Fruit fly (Drosophila melanogaster): ENCODE data around the gene CG31882.

Gene CG31882

DNA sequence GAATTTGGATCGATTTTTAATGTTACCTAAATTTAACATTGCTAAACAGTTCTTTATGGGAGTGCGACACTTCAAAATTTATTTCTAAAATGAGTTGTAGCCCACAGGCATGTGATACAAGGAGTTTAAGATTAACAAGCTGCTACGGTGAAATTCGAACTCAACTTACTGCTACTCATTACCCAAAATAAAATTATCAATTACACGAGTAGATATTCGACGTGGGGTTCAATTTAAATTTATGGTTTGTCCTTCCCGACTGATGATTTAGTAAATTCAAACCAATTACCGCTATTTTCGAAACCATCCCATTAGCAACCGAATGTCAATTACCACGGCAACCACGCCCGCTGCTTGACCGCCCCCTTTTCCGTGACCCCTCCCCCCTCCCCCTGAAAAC is at the start of gene CG31882:
CG31882 (minus strand) TSS at position 101 of the 400 bp plus-strand sequence.
- no peak for TF ChIP-seq CG17801 (GFP tag; optimal IDR thresholded peaks at IDR 0.05; ENCODE audit: partially characterized antibody)

DNA sequence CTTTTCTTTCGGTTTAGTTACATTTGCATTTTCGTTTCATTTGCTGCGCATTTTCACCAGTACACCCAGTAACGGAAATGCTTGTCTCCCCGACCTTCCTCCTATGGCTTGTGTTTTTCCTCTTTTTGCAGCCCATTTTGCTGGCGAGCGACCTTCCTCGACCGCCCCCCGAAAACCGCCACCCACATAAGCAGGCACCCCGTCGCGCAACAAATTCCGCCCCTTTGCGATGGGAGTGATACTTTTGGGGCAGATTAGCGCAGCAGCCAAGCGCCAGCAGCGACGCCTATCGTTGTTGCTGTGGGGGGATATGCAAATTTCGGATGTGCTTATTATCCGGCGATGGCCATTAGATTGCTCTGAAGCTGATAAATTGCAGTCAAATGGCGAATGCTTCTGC is 48.1 kb upstream of the CG31882 start:
- no peak for TF ChIP-seq CG17801 (GFP tag; optimal IDR thresholded peaks at IDR 0.05; ENCODE audit: partially characterized antibody)

dm6 chr2L:9672246-9672645 is 47.2 kb upstream of the CG31882 start:
- TF ChIP-seq CG17801 (GFP tag; optimal IDR thresholded peaks at IDR 0.05; ENCODE audit: partially characterized antibody): no peak

DNA sequence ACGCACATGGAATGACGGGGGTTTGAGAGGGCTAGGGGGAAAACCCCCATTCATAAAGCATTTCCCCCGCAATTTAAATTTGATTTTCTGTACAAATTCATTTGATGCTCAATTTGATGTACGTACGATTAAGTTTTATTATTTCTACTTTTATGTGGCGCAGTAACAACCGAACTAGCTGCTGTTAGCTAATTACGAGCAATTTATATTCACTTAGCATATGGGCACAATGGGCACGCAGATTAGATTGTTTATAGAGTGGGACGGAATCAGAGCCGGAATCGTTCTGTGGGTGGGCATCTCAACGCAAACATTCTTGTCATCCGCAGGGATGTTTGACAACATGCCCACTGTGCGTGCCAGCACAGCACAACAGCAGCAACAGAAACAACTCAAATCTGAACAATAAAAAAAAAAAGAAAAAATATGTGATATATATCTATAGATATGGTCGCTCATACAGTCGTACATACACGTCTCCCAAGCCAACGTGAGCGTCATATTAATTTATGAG is 45.9 kb upstream of the CG31882 start:
- no peak for TF ChIP-seq CG17801 (GFP tag; optimal IDR thresholded peaks at IDR 0.05; ENCODE audit: partially characterized antibody)

DNA sequence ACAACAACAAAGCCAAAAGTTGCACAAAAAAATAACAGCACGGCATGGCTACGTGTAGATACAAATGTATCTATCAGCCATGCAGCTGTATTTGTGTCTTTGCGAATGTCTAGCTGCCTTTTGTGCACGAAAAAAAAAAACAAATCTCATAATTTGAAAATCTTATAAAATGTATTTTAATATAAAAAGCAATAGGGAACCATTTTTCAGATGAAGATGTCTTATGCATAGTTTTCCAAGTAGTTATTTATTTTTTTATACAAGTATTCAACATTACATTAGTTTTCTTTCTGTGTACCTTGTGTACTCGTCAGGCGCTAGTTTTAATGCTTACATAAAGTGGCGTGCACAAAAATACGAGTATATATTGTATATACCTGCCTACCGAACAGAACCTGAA is 44.3 kb upstream of the CG31882 start:
- no peak for TF ChIP-seq CG17801 (GFP tag; optimal IDR thresholded peaks at IDR 0.05; ENCODE audit: partially characterized antibody)

- no peak for TF ChIP-seq CG17801 (GFP tag; optimal IDR thresholded peaks at IDR 0.05; ENCODE audit: partially characterized antibody)
Measured at dm6 chr2L:9662977-9663376, 37.9 kb upstream of the CG31882 start.

DNA sequence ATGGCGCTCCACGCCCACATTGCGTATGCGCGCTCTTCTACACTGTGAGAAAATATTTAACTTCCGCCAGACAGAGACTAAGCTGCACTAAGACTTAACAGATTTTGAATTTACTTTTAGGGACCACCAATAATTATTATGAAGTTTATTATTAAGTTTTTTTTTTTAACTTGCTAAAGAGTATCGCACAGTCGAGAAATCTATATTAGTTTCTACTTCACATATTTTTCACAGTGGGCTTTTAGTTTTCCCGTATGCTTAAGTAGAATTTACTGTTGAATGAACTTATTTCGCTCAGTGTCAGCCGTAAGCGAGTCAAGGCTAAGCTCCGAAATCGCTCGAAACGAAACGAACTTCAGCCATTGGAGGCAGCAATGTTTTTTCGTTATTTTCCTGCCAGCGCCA is 35.4 kb upstream of the CG31882 start:
- TF ChIP-seq CG17801 (GFP tag; optimal IDR thresholded peaks at IDR 0.05; ENCODE audit: partially characterized antibody): no peak

- no peak for TF ChIP-seq CG17801 (GFP tag; optimal IDR thresholded peaks at IDR 0.05; ENCODE audit: partially characterized antibody)
Measured at dm6 chr2L:9657269-9658191, 32.4 kb upstream of the CG31882 start.

- no peak for TF ChIP-seq CG17801 (GFP tag; optimal IDR thresholded peaks at IDR 0.05; ENCODE audit: partially characterized antibody)
Measured at dm6 chr2L:9656300-9656699, 31.2 kb upstream of the CG31882 start, which contains the start of gene CG33299. Gene CG33299, plus strand, starts transcription at chr2L:9656600.

dm6 chr2L:9633811-9634436 is 8.8 kb upstream of the CG31882 start, which contains the start of gene Apoltp:
Gene Apoltp, plus strand, starts transcription at chr2L:9634179.
- no peak for TF ChIP-seq CG17801 (GFP tag; optimal IDR thresholded peaks at IDR 0.05; ENCODE audit: partially characterized antibody)

dm6 chr2L:9633098-9633497 is 8.0 kb upstream of the CG31882 start:
- TF ChIP-seq CG17801 (GFP tag; optimal IDR thresholded peaks at IDR 0.05; ENCODE audit: partially characterized antibody): no peak

DNA sequence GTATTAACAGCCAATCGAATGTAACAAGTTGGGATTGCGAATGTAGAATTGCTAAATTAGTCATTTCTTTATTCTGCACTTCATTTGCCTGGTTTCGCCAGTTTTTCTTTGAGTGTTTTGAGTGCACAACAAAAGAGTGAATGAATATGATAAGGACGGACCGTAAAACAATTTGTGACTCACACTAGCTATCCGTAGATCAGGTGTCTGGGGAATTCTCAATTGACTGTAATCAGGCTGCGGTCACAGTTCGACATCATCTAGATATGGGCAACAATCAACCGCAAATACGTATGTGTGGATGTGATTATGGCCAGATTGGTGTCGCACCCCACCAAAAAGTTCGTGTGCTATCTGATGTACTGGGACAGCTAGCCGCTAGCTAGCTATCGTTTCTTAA is 5.2 kb downstream of the CG31882 start:
- no peak for TF ChIP-seq CG17801 (GFP tag; optimal IDR thresholded peaks at IDR 0.05; ENCODE audit: partially characterized antibody)

DNA sequence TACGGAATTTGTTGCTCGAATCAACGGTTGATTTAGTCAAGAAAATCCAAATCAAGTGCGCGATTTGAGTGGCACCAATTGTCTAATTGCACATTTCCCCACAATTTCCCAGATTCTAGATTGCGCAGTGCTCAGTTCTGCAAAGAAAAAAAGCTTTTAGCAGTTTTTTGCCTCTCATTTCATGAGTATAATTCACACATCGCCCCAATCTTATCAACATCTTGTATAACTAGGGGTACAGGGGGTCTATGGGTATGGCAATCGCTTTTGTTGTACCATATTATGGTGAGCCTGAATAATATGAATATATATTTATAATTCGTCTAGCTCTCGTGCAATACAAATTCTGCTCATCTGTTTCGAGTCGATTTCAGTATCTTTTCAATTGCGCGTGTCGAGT is 6.2 kb downstream of the CG31882 start:
- TF ChIP-seq CG17801 (GFP tag; optimal IDR thresholded peaks at IDR 0.05; ENCODE audit: partially characterized antibody): no peak

dm6 chr2L:9617908-9618307 is 7.2 kb downstream of the CG31882 start:
- TF ChIP-seq CG17801 (GFP tag; optimal IDR thresholded peaks at IDR 0.05; ENCODE audit: partially characterized antibody): peak; percentile 29

DNA sequence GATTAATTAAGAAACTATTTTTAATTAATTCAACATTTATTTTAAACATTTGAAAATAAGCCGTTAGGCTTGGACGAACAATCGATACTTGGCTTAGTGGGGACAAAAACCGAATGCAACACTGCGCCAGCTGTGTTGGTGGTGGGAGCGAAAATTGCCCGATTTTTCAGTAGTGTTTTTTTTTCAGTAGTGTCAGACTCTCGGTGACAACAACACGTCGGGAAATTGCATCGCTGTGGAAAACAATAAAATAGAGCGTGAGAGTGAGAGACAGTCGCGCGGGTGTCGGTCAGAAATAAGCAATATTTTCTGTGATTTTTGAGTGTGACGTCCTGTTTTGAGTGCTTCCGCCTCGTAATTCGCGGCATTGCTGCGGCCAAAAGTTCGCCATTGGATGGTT is 8.4 kb downstream of the CG31882 start:
- peak; percentile 7 for TF ChIP-seq CG17801 (GFP tag; optimal IDR thresholded peaks at IDR 0.05; ENCODE audit: partially characterized antibody)

DNA sequence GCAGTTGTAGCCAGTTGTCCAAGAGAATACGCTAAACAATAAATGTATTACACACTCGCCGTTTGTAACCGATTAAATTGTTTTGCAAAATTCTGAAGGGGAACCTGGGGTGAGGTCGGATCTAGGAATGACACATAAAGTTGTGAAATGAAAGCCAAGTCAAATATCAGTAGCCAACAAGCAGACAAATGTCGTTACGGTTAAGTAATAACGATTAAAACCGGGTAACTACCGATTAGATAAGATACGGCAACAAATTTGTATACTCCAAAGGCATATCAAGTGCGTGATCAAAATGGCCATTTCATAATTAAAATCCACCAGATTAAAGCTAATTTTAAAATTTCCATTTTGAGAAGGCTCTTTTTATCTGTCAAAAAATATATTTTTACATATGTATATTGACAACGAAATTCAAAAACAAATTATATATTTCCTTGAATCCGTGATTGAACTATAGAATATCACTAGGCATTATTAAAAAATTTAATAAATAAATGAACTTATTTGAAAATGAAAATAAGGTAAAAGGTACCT is 9.0 kb downstream of the CG31882 start, which contains the start of gene GlcAT-S:
GlcAT-S (plus strand) TSS at position 487 of the 537 bp plus-strand sequence.
- no peak for TF ChIP-seq CG17801 (GFP tag; optimal IDR thresholded peaks at IDR 0.05; ENCODE audit: partially characterized antibody)
